Worm (Caenorhabditis elegans) whole organism, late embryonic: ENCODE data around the gene clc-28.

Experiments used
- ama-1 ChIP-seq: fragments of 150-350 bp; optimal IDR thresholded peaks from 2 replicates; lab custom pipeline; 2014
- ceh-45 ChIP-seq: fragments of 200-800 bp; sonication (Bioruptor generic); IDR thresholded peaks from 2 replicates; pipeline ENCODE4 v1.3.6; 2022; ENCODE audit warnings: missing genetic modification reagents, missing genetic modification characterization, missing compliant biosample characterization
- hlh-13 ChIP-seq: fragments of 200-800 bp; sonication (Bioruptor generic); optimal IDR thresholded peaks from 2 replicates; lab custom pipeline; 2018; ENCODE audit warnings: mild to moderate bottlenecking, missing genetic modification characterization, missing compliant biosample characterization
- nhr-11 ChIP-seq: fragments of 150-350 bp; optimal IDR thresholded peaks from 2 replicates; lab custom pipeline; 2014; ENCODE audit warnings: missing biosample characterization, missing genetic modification characterization
- pha-4 ChIP-seq: fragments of 150-350 bp; optimal IDR thresholded peaks from 2 replicates; lab custom pipeline; 2018; ENCODE audit warnings: missing biosample characterization, missing genetic modification reagents, missing genetic modification characterization
- sox-2 ChIP-seq: fragments of 200-800 bp; sonication (Bioruptor generic); IDR thresholded peaks from 2 replicates; pipeline ENCODE4 v1.3.6; 2022; ENCODE audit warnings: missing genetic modification reagents, missing genetic modification characterization, missing compliant biosample characterization
- ttx-3 ChIP-seq: sonication (generic microtip); optimal IDR thresholded peaks from 2 replicates; lab custom pipeline; 2016; ENCODE audit warnings: missing genetic modification reagents, missing genetic modification characterization, missing compliant biosample characterization
- unc-3 ChIP-seq, 2 experiments: fragments of 200-800 bp in 1 of 2; sonication (Bioruptor generic) in 1 of 2; sonication (generic microtip) in 1 of 2; conservative IDR thresholded peaks in 1 of 2; optimal IDR thresholded peaks in 1 of 2; 2 replicates each; pipeline versions ENCODE4 v1.3.6 to Lab custom; 2016 to 2022; ENCODE audit warnings: missing compliant biosample characterization in 2 of 2, missing genetic modification characterization in 2 of 2, missing genetic modification reagents in 1 of 2
- unc-42 ChIP-seq: sonication (generic microtip); optimal IDR thresholded peaks from 2 replicates; lab custom pipeline; 2016; ENCODE audit warnings: missing genotype, missing genetic modification characterization, missing compliant biosample characterization

DNA sequence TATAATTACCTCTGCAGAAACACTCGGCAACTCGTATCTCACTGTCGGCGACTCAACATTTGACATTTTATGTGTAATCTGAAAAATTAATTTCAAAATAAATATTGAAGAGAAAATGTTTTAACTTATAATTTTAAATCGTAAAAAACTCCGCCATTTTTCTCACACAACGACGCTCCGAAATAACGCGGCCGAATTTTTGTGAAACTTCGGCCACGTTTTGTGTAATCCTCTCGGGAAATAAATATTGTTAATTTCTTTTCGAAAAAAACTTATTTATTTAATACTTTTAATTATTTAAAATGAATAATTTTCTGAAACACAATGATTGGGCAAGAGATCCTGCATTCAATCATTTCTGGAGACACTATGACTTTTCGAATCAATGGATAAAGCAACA is 31.9 kb downstream of the clc-28 start, which contains the start of the genes F10E9.7 and F10E9.5:
- TF ChIP-seq unc-3 (GFP tag; conservative IDR thresholded peaks at IDR 0.05; lab: Robert Waterston, UW) = no peak
- TF ChIP-seq unc-3 (tag; optimal IDR thresholded peaks at IDR 0.05; lab: Kevin White, UChicago) = peak; percentile 29
- TF ChIP-seq ttx-3 (tag; lab: Kevin White, UChicago) = peak; percentile 52
- TF ChIP-seq ceh-45 = no peak
- no peak for TF ChIP-seq hlh-13 (GFP tag; lab: Kevin White, UChicago)
- TF ChIP-seq sox-2 (GFP tag; lab: Robert Waterston, UW) = no peak
- TF ChIP-seq pha-4 (tag; lab: Kevin White, UChicago) = no peak
- no peak for TF ChIP-seq ama-1 (lab: Kevin White, UChicago)
- no peak for TF ChIP-seq nhr-11 (tag; lab: Kevin White, UChicago)
- TF ChIP-seq unc-42 (tag; lab: Kevin White, UChicago) = peak; percentile 24
